Fruit fly (Drosophila melanogaster) whole organism, prepupa: ENCODE data around the gene CG14442.

Source experiments
- Blimp-1 ChIP-seq: fragments of 200-800 bp; sonication (Bioruptor generic); optimal IDR thresholded peaks from 3 replicates; lab custom pipeline; 2017; ENCODE audit warnings: missing biosample characterization, missing genetic modification characterization, mild to moderate bottlenecking, moderate library complexity, missing genetic modification reagents
- CG11294 ChIP-seq: fragments of 200-800 bp; sonication (Bioruptor generic); IDR thresholded peaks from 2 replicates; pipeline ENCODE4 v1.3.6; 2022; ENCODE audit warnings: missing biosample characterization, missing genetic modification characterization
- CG6808 ChIP-seq: fragments of 200-800 bp; sonication (Bioruptor generic); optimal IDR thresholded peaks from 3 replicates; lab custom pipeline; 2017; ENCODE audit warnings: missing biosample characterization, missing genetic modification characterization, mild to moderate bottlenecking, moderate library complexity, missing genetic modification reagents
- CG7368 ChIP-seq: fragments of 200-800 bp; sonication (Bioruptor generic); optimal IDR thresholded peaks from 3 replicates; lab custom pipeline; 2016; ENCODE audit warnings: missing biosample characterization, missing genetic modification characterization
- Hr39 ChIP-seq: fragments of 200-800 bp; sonication (Bioruptor generic); optimal IDR thresholded peaks from 2 replicates; lab custom pipeline; 2016; ENCODE audit warnings: missing biosample characterization, missing genetic modification characterization
- OdsH ChIP-seq: fragments of 200-800 bp; sonication (Bioruptor generic); optimal IDR thresholded peaks from 3 replicates; lab custom pipeline; 2016; ENCODE audit warnings: missing biosample characterization, missing genetic modification characterization
- Sox102F ChIP-seq: fragments of 200-800 bp; sonication (Bioruptor generic); optimal IDR thresholded peaks from 2 replicates; lab custom pipeline; 2016; ENCODE audit warnings: missing biosample characterization, mild to moderate bottlenecking, missing genetic modification characterization
- Sox14 ChIP-seq: fragments of 200-800 bp; sonication (Bioruptor generic); optimal IDR thresholded peaks from 3 replicates; lab custom pipeline; 2016; ENCODE audit warnings: missing biosample characterization, missing genetic modification characterization
- achi ChIP-seq: fragments of 200-800 bp; sonication (Bioruptor generic); optimal IDR thresholded peaks from 3 replicates; lab custom pipeline; 2016; ENCODE audit warnings: missing biosample characterization, missing genetic modification characterization
- dac ChIP-seq: fragments of 200-800 bp; sonication (Bioruptor generic); optimal IDR thresholded peaks from 2 replicates; lab custom pipeline; 2017; ENCODE audit warnings: missing biosample characterization, mild to moderate bottlenecking, missing genetic modification characterization
- fkh ChIP-seq: fragments of 200-800 bp; sonication (Bioruptor generic); optimal IDR thresholded peaks from 3 replicates; lab custom pipeline; 2017; ENCODE audit warnings: missing biosample characterization, mild to moderate bottlenecking, missing genetic modification characterization, moderate library complexity

DNA sequence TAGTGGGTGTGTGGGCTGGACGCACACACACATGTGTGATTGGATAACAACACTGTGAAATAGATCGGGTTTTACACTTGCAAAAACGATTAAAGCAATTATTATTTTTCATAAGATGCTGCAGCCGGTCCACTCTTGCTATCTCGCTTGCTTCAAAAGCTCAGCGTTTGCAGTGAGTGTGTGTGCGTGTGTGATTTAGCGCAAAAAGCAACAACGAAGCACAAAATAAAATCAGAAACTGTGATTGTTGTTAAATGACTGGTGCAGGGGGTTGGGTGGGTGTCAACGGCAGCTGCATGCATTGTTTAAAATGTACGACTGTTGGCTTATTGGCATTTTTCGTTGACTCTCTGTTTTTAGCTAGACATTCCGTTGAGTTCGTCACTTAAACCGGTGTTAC is 32.9 kb downstream of the CG14442 start:
- no peak for TF ChIP-seq CG6808
- TF ChIP-seq fkh (GFP tag; lab: Kevin White, UChicago) = no peak
- peak; percentile 2 for TF ChIP-seq dac (GFP tag; lab: Kevin White, UChicago)
- TF ChIP-seq Sox102F = no peak
- no peak for TF ChIP-seq Hr39 (GFP tag; lab: Kevin White, UChicago)
- no peak for TF ChIP-seq OdsH (GFP tag; lab: Kevin White, UChicago)
- no peak for TF ChIP-seq Blimp-1 (GFP tag; lab: Kevin White, UChicago)
- no peak for TF ChIP-seq achi (GFP tag; lab: Kevin White, UChicago)
- TF ChIP-seq CG11294 (GFP tag; lab: Robert Waterston, UW) = no peak
- TF ChIP-seq CG7368 (GFP tag; lab: Kevin White, UChicago) = no peak
- TF ChIP-seq Sox14 (GFP tag; lab: Kevin White, UChicago) = peak; percentile 9
